Worm (Caenorhabditis elegans) whole organism, young adult: ENCODE data around the gene sea-2.
A peak's percentile ranks its signal among the peaks of the same experiment; 100 is the strongest.

Experiments used
- C06A6.2 ChIP-seq: fragments of 200-800 bp; sonication (Bioruptor generic); conservative IDR thresholded peaks from 2 replicates; pipeline ENCODE4 v1.3.6; 2022; ENCODE audit warnings: missing genetic modification characterization, missing compliant biosample characterization
- D2030.7 ChIP-seq: fragments of 200-800 bp; sonication (Bioruptor generic); IDR thresholded peaks from 2 replicates; pipeline ENCODE4 v1.3.6; 2022; ENCODE audit warnings: missing genetic modification reagents, missing genetic modification characterization, missing compliant biosample characterization
- F57C9.4 ChIP-seq: sonication (generic microtip); optimal IDR thresholded peaks from 2 replicates; lab custom pipeline; 2017; ENCODE audit warnings: mild to moderate bottlenecking, missing genetic modification characterization, missing compliant biosample characterization
- K11D2.4 ChIP-seq: fragments of 200-800 bp; sonication (Bioruptor generic); IDR thresholded peaks from 2 replicates; pipeline ENCODE4 v1.3.6; 2022; ENCODE audit warnings: missing genetic modification reagents, missing genetic modification characterization, missing compliant biosample characterization
- K12H6.12 ChIP-seq: fragments of 200-800 bp; sonication (Bioruptor generic); optimal IDR thresholded peaks from 2 replicates; lab custom pipeline; 2018; ENCODE audit warnings: mild to moderate bottlenecking, missing genetic modification characterization, missing compliant biosample characterization
- Y53F4B.3 ChIP-seq: fragments of 200-800 bp; sonication (Bioruptor generic); IDR thresholded peaks from 2 replicates; pipeline ENCODE4 v1.3.6; 2022; ENCODE audit warnings: missing genetic modification reagents, missing genetic modification characterization, missing compliant biosample characterization
- aptf-2 ChIP-seq: fragments of 200-800 bp; sonication (Bioruptor generic); conservative IDR thresholded peaks from 2 replicates; pipeline ENCODE4 v1.3.6; 2022; ENCODE audit warnings: missing genetic modification reagents, missing genetic modification characterization, missing compliant biosample characterization
- attf-6 ChIP-seq: fragments of 200-800 bp; sonication (Bioruptor generic); IDR thresholded peaks from 2 replicates; pipeline ENCODE4 v1.3.6; 2022; ENCODE audit warnings: missing genetic modification reagents, missing genetic modification characterization, missing compliant biosample characterization
- bed-1 ChIP-seq: fragments of 200-800 bp; sonication (Bioruptor generic); IDR thresholded peaks from 2 replicates; pipeline ENCODE4 v1.3.6; 2022; ENCODE audit warnings: missing genetic modification reagents, missing genetic modification characterization, missing compliant biosample characterization
- cebp-1 ChIP-seq, 2 experiments: fragments of 200-800 bp in 1 of 2; sonication (Bioruptor generic) in 1 of 2; sonication (generic microtip) in 1 of 2; IDR thresholded peaks in 1 of 2; optimal IDR thresholded peaks in 1 of 2; 2 replicates each; pipeline versions ENCODE4 v1.3.6 to Lab custom; 2017 to 2022; ENCODE audit warnings: missing compliant biosample characterization in 2 of 2, missing genetic modification characterization in 2 of 2, mild to moderate bottlenecking in 1 of 2, missing genetic modification reagents in 1 of 2, moderate library complexity in 1 of 2
- cebp-2 ChIP-seq: fragments of 200-800 bp; sonication (Bioruptor generic); IDR thresholded peaks from 2 replicates; pipeline ENCODE4 v1.3.6; 2022; ENCODE audit warnings: missing genetic modification characterization, missing compliant biosample characterization
- ceh-100 ChIP-seq: fragments of 200-800 bp; sonication (Bioruptor generic); IDR thresholded peaks from 2 replicates; pipeline ENCODE4 v1.3.6; 2022; ENCODE audit warnings: missing genetic modification reagents, missing genetic modification characterization, missing compliant biosample characterization
- ceh-40 ChIP-seq: fragments of 200-800 bp; sonication (Bioruptor generic); IDR thresholded peaks from 2 replicates; pipeline ENCODE4 v1.3.6; 2022; ENCODE audit warnings: missing genetic modification characterization, missing compliant biosample characterization
- die-1 ChIP-seq: sonication (generic microtip); optimal IDR thresholded peaks from 2 replicates; lab custom pipeline; 2016; ENCODE audit warnings: missing genotype, mild to moderate bottlenecking, missing genetic modification characterization, missing compliant biosample characterization
- dox-1 ChIP-seq: fragments of 200-800 bp; sonication (Bioruptor generic); IDR thresholded peaks from 2 replicates; pipeline ENCODE4 v1.3.6; 2022; ENCODE audit warnings: missing genetic modification reagents, missing genetic modification characterization, missing compliant biosample characterization
- dpl-1 ChIP-seq: fragments of 150-350 bp; optimal IDR thresholded peaks from 2 replicates; lab custom pipeline; 2014; ENCODE audit warnings: missing biosample characterization, missing genetic modification reagents, missing genetic modification characterization
- egl-44 ChIP-seq: fragments of 200-800 bp; sonication (Bioruptor generic); IDR thresholded peaks from 2 replicates; pipeline ENCODE4 v1.3.6; 2022; ENCODE audit warnings: missing genetic modification reagents, missing genetic modification characterization, missing compliant biosample characterization
- egrh-3 ChIP-seq: fragments of 200-800 bp; sonication (Bioruptor generic); IDR thresholded peaks from 2 replicates; pipeline ENCODE4 v1.3.6; 2022; ENCODE audit warnings: missing genetic modification reagents, missing genetic modification characterization, missing compliant biosample characterization
- gei-17 ChIP-seq: fragments of 200-800 bp; sonication (Bioruptor generic); optimal IDR thresholded peaks from 2 replicates; lab custom pipeline; 2018; ENCODE audit warnings: mild to moderate bottlenecking, missing genetic modification characterization, missing compliant biosample characterization
- hlh-26 ChIP-seq: fragments of 200-800 bp; sonication (Bioruptor generic); conservative IDR thresholded peaks from 2 replicates; pipeline ENCODE4 v1.3.6; 2022; ENCODE audit warnings: missing genetic modification reagents, missing genetic modification characterization, missing compliant biosample characterization
- lin-35 ChIP-seq, 3 experiments: fragments of 150-350 bp in 2 of 3; sonication (generic microtip) in 1 of 3; optimal IDR thresholded peaks; 2 replicates each; lab custom pipeline; 2014 to 2018; ENCODE audit warnings: missing biosample characterization in 3 of 3, missing genetic modification characterization in 3 of 3, missing genetic modification reagents in 3 of 3
- madf-8 ChIP-seq: fragments of 200-800 bp; sonication (Bioruptor generic); conservative IDR thresholded peaks from 2 replicates; pipeline ENCODE4 v1.3.6; 2022; ENCODE audit warnings: missing genetic modification reagents, missing genetic modification characterization, missing compliant biosample characterization
- nfyb-1 ChIP-seq: fragments of 200-800 bp; sonication (Bioruptor generic); IDR thresholded peaks from 2 replicates; pipeline ENCODE4 v1.3.6; 2022; ENCODE audit warnings: missing genetic modification reagents, missing genetic modification characterization, missing compliant biosample characterization
- nhr-27 ChIP-seq: fragments of 200-800 bp; sonication (Bioruptor generic); optimal IDR thresholded peaks from 2 replicates; lab custom pipeline; 2018; ENCODE audit warnings: mild to moderate bottlenecking, missing genetic modification characterization, moderate library complexity, missing compliant biosample characterization
- nhr-80 ChIP-seq: sonication (generic microtip); optimal IDR thresholded peaks from 2 replicates; lab custom pipeline; 2016; ENCODE audit warnings: missing genetic modification characterization, missing compliant biosample characterization
- snpc-3.4 ChIP-seq: sonication (generic microtip); optimal IDR thresholded peaks from 2 replicates; lab custom pipeline; 2017; ENCODE audit warnings: missing genetic modification characterization, mild to moderate bottlenecking, missing compliant biosample characterization, antibody characterized with exemption, moderate library complexity, missing genotype, missing genetic modification reagents
- xnd-1 ChIP-seq: sonication (generic microtip); optimal IDR thresholded peaks from 2 replicates; lab custom pipeline; 2016; ENCODE audit warnings: missing genotype, missing genetic modification reagents, missing genetic modification characterization, missing compliant biosample characterization
- zfh-2 ChIP-seq: fragments of 200-800 bp; sonication (Bioruptor generic); conservative IDR thresholded peaks from 2 replicates; pipeline ENCODE4 v1.3.6; 2022; ENCODE audit warnings: missing genetic modification reagents, missing genetic modification characterization, missing compliant biosample characterization
- ztf-22 ChIP-seq: fragments of 200-800 bp; sonication (Bioruptor generic); optimal IDR thresholded peaks from 2 replicates; lab custom pipeline; 2018; ENCODE audit warnings: mild to moderate bottlenecking, missing genetic modification characterization, moderate library complexity, missing compliant biosample characterization
- ztf-28 ChIP-seq: fragments of 200-800 bp; sonication (Bioruptor generic); IDR thresholded peaks from 2 replicates; pipeline ENCODE4 v1.3.6; 2022; ENCODE audit warnings: missing genetic modification reagents, missing genetic modification characterization, missing compliant biosample characterization

The sea-2 gene

DNA sequence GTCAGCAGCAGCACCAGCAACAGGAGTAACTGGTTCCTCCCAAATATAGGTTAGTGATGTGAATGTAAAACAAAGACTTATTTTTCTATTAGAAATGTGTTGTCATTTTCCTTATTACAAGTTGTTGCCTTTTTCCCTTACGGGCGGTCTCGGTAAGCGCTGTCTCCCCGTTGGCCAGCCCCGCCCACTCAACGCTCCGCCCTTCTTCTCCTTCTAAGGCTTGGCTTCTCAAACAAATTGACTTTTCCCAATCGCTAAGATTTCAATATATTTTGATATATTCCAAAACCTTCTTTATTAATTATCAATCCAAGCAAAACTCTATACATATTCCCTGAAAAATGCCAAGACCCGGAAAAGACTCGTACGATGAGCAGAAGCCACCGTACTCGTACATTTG is 32.1 kb downstream of the sea-2 start, which contains the start of gene lin-31:
TSS of gene lin-31 (plus strand) at position 237 of the 400 bp plus-strand sequence.
- TF ChIP-seq zfh-2 (0 out of 2 replicates have a peak, but pooled peaks have one; percentile 7), egl-44 (GFP tag; lab: Robert Waterston, UW) (no peak)

DNA sequence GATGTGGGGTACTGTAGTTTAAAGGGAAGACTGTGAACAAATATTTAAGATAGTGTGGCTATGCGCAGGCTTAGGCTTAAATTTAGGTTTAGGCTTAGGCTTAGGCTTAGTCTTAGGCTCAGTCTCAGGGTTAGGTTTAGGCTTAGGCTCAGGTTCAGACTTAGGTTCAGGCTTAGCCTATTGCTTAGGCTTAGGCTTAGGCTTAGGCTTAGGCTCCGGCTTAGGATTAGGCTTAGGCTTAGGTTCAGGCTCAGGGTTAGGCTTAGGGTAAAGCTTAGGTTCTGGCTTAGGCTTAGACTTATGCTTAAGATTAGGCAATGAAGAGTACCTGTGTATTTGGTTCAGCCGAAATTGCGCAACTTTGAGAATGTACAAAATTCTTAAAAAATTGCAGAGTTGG is 34.1 kb downstream of the sea-2 start:
- TF ChIP-seq ztf-22 (GFP tag; lab: Kevin White, UChicago), result no peak

DNA sequence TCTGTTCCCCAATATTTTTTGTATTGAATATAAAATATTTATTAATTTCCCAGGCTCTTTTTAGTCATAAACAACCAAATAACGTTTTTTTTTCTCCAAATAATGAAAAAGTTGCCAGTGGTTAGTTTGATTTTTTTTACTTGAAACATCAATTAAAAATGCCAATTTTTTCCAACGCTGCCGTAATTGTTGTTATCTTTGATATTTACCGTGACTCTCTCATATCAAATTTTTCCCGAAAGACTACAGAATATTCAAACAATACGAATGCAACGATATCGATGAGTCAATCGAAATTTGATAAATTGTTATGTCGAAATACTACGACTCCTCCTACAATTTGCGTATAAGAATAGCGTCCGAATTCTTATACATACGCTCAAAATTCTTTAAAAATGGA is 36.7 kb downstream of the sea-2 start, which contains the start of gene K10G6.5:
TSS of gene K10G6.5 (plus strand) at position 345 of the 400 bp plus-strand sequence.
- TF ChIP-seq madf-8 (GFP tag; lab: Robert Waterston, UW) (no peak), nhr-80 (tag; lab: Kevin White, UChicago) (peak; percentile 39), cebp-2 (GFP tag; lab: Robert Waterston, UW) (no peak), bed-1 (GFP tag; lab: Robert Waterston, UW) (no peak)
- TF ChIP-seq, all 124 proteins: peak for 1

DNA sequence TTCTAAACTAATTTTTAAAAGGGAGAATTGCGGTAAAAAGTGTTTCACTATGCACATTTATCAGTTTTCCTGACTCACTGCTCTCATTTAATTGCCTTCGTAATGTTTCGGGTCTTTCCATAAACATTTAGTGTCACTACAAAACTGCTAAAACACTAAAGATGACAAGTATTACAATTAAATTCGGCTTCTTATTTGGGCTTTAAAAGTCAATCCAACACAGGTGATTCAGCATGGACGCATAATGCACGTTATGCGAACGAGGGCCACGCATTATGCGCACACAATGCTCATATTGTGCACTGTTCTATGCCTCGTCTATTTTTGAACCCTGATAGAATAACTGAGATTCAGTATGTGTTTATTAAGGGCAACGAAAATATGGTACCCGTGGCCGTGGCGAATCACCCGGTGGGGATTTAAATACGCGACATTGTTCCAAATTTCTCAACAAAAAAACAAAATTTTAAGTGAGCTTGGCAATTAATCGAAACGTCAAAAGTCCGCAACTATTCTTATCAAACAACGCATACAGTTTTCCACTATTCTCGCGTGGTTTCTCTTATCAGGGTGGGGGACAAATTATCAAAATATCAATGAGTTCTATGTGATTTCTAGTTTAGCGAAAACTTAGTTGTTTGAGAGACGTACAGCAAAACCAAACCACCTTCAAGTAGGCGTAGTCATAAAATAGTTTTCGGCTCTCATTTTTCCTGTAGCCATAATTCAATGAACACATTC is 39.6 kb downstream of the sea-2 start, which contains the start of gene Y14H12A.2:
TSS of gene Y14H12A.2 (minus strand) at position 51 of the 741 bp plus-strand sequence.
- TF ChIP-seq nfyb-1, result no peak
- TF ChIP-seq nhr-80 (tag; lab: Kevin White, UChicago), result peak; percentile 80

DNA sequence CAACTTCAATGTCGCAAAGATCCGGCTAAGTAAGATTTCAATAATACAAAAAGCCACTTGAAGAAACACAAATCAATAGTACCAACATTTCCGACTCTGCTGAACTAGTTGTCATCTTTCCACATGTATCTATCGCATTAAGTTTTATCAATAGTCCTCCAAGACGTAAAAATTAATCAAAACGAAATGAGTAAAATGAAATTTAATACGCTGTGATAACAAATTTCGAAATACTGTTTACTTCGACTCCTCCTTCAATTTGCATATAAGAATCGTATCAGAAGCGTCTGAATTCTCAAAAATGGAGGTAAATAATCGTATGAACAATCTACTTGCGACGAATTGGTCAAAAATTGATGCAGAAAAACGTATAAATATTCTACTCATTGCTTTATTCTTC is 40.5 kb downstream of the sea-2 start:
- no peak for TF ChIP-seq Y53F4B.3 (GFP tag; lab: Robert Waterston, UW)
- TF ChIP-seq ztf-22 (GFP tag; lab: Kevin White, UChicago), result no peak
- TF ChIP-seq F57C9.4 (tag; lab: Kevin White, UChicago), result no peak
- TF ChIP-seq xnd-1 (tag; lab: Kevin White, UChicago), result no peak
- no peak for TF ChIP-seq hlh-26

DNA sequence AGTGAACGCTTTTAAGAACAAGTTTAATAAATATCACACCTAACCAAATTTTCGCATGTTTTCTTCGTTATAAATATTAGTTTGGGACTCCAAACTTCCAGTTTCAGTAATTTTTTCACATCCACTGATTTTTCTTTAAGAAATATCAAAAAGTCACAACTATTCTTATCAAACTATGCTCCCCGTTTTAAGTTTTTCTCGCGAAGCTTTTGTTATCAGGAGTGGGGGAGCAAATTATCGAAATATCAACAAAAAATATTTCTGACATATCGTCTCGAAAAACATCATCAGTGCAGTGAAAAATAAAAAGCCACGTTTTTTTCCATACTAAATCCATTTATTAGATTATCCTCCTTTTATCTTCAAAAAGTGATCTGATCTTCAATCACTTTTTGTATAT is 41.9 kb downstream of the sea-2 start:
- TF ChIP-seq die-1 (tag; lab: Kevin White, UChicago) (no peak), lin-35 (GFP tag; optimal IDR thresholded peaks at IDR 0.05; lab: Kevin White, UChicago) (no peak), D2030.7 (GFP tag; lab: Robert Waterston, UW) (no peak), nhr-80 (tag; lab: Kevin White, UChicago) (peak; percentile 40)

DNA sequence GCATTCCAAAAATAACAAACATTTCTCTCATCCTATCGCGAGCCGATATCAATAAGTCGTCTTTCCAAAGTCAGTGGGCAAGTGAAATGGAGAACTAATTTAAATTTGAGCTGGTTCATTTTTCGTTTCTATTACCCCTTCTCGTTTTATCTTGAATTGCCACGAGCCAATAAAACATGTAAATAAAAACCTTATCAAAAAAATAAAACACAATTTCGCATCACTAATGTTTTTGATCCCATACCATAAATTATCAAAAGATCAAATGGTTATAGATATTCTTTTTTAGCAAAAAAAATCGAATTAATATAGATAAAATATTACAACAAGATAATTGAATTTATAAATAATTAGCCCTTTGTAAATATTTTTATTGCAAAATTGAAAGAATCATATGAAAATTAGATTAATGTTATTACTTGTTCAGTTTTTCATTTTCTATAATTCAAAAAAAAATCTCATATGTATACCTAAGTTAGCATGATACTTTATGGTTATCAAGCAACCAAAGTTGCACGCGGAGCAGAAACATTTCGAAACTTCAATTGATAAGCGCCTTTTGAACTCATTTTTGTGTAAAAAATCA is 42.6 kb downstream of the sea-2 start, which contains the start of gene Y14H12A.1:
TSS of gene Y14H12A.1 (plus strand) at position 536 of the 586 bp plus-strand sequence.
- TF ChIP-seq dpl-1 (no peak), gei-17 (GFP tag; lab: Kevin White, UChicago) (no peak), nhr-80 (tag; lab: Kevin White, UChicago) (peak; percentile 12)

DNA sequence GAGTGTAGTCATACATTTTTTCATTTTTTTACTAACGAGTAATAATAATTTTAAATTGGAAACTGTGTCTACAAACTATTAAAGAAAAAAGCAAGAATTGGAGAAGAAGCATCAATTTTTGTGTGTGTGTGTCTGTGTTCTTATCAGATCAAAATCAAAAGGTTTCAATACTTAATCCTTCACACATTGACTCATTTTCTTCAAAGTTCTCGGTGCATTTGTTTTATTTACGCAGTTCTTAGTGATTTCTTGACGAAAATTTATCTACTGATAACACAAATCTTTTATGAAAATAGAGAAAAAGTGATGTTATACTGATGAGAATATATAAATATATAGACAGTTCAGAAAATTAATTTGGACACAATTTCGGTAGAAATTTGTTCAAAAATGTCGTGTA is 45.8 kb downstream of the sea-2 start, which contains the start of gene clc-22:
TSS of gene clc-22 (minus strand) at position 71 of the 400 bp plus-strand sequence.
- TF ChIP-seq ceh-100 (no peak), cebp-1 (GFP tag; IDR thresholded peaks at IDR 0.05; lab: Robert Waterston, UW) (no peak), cebp-1 (tag; optimal IDR thresholded peaks at IDR 0.05; lab: Kevin White, UChicago) (no peak), ztf-28 (GFP tag; lab: Robert Waterston, UW) (no peak)

DNA sequence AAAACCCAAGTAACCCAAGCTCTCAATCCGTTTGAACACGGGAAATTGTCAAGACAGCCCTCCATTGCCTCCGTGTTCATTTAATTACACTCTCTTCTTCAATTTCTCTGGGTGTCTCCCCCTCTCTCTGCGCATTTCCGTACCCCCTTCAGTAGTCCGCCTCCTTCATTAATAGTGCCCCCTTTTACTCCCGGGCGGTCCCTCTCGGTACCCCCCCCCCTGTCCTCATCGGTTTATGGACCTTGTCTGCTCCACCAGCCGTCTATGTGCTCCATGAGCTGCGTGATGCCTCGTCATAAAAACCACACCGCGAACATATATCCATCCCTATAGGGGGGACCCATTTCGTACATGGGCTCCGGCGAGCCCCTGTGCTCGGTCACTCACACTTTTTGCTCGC is 49.4 kb downstream of the sea-2 start:
- TF ChIP-seq attf-6 (GFP tag; lab: Robert Waterston, UW) (no peak), C06A6.2 (GFP tag; lab: Robert Waterston, UW) (no peak), dpl-1 (no peak), K12H6.12 (no peak), nhr-27 (tag; lab: Kevin White, UChicago) (no peak), aptf-2 (GFP tag; lab: Robert Waterston, UW) (0 out of 2 replicates have a peak, but pooled peaks have one; percentile 54), snpc-3.4 (tag; lab: Kevin White, UChicago) (no peak), K11D2.4 (no peak), zfh-2 (peak; percentile 74), egrh-3 (peak; percentile 11; the same call in 1 of the 2 replicates), dox-1 (0 out of 2 replicates have a peak, but pooled peaks have one; percentile 36), ceh-40 (GFP tag; lab: Robert Waterston, UW) (no peak)
